Worm (Caenorhabditis elegans): Measurements from ENCODE around the gene ugt-18.
A peak's percentile ranks its signal among the peaks of the same experiment; 100 is the strongest.

ugt-18 gene

DNA sequence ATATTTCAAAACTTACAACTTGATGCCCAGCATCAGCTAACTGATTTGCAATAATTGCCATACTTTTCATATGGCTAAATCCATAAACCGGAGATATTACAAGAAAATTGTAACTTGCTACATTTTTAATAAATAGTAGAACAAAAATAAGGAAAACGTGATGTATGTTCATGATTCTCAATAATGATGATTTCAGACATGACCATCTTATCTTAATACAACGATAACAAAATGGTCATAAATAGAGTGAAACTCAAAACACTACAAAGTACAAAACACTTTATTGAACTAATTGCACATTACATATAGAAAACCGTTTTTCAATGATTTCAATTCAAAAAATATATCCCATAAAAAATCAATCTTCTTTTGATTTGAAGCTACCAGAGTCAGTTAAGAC lies 27.3 kb upstream of the ugt-18 start, which contains the start of gene ugt-5:
Gene ugt-5, minus strand, starts transcription at position 214 of the 400 bp plus-strand sequence.
- TF ChIP-seq dpl-1 (GFP tag; optimal IDR thresholded peaks at IDR 0.05), result no peak
- TF ChIP-seq hlh-30 (tag; optimal IDR thresholded peaks at IDR 0.05; ENCODE audit: insufficient read depth), result peak; percentile 44
- TF ChIP-seq daf-16 (GFP tag; optimal IDR thresholded peaks at IDR 0.05), result no peak
- TF ChIP-seq daf-16 (tag; optimal IDR thresholded peaks at IDR 0.05), result peak; percentile 82
- TF ChIP-seq ceh-28 (tag; optimal IDR thresholded peaks at IDR 0.05), result no peak
- no peak for TF ChIP-seq fos-1 (tag; optimal IDR thresholded peaks at IDR 0.05)
- no peak for TF ChIP-seq dmd-9 (GFP tag; IDR thresholded peaks at IDR 0.05)
- no peak for TF ChIP-seq spr-1 (tag; optimal IDR thresholded peaks at IDR 0.05)
- TF ChIP-seq dve-1 (tag; optimal IDR thresholded peaks at IDR 0.05; ENCODE audit: insufficient read depth), result peak; percentile 34
- no peak for TF ChIP-seq lin-1 (GFP tag; IDR thresholded peaks at IDR 0.05)
- no peak for TF ChIP-seq daf-8 (GFP tag; IDR thresholded peaks at IDR 0.05)
- TF ChIP-seq dmd-8 (GFP tag; IDR thresholded peaks at IDR 0.05), result no peak
- peak; percentile 18 for TF ChIP-seq nhr-77 (tag; optimal IDR thresholded peaks at IDR 0.05)
- no peak for TF ChIP-seq mes-2 (tag; optimal IDR thresholded peaks at IDR 0.05; ENCODE audit: poor library complexity, severe bottlenecking)
- TF ChIP-seq pqm-1 (tag; optimal IDR thresholded peaks at IDR 0.05), result peak; percentile 24
- peak; percentile 76 for TF ChIP-seq nhr-28 (tag; optimal IDR thresholded peaks at IDR 0.05)
- TF ChIP-seq Y5F2A.4 (GFP tag; optimal IDR thresholded peaks at IDR 0.05), result no peak
- TF ChIP-seq nhr-42 (GFP tag; IDR thresholded peaks at IDR 0.05), result no peak
- no peak for TF ChIP-seq madf-5 (GFP tag; IDR thresholded peaks at IDR 0.05)
- TF ChIP-seq daf-19 (GFP tag; conservative IDR thresholded peaks at IDR 0.05), result no peak
- TF ChIP-seq mep-1 (tag; optimal IDR thresholded peaks at IDR 0.05), result no peak
- peak; percentile 20 for TF ChIP-seq hlh-11 (tag; optimal IDR thresholded peaks at IDR 0.05)

DNA sequence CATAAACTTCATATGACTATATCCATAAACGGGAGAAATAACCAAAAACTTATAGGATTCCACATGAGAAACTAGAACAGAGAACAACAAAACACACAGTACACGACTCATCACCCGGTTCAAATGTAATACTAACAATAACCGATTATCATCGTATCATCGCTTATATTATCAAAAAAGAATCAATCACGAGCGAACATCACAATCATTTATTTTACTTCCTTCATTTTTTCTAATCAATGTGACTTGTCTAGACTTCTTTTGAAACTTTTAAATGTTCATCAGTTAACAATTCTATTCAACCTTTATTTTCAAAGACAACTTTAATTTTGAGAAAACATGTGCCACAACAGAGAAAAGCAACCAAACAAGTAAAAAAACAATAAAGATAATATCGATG lies 24.9 kb upstream of the ugt-18 start, which contains the start of gene ugt-4:
Gene ugt-4, minus strand, starts transcription at position 141 of the 400 bp plus-strand sequence.
- TF ChIP-seq hlh-11 (tag; optimal IDR thresholded peaks at IDR 0.05) (peak; percentile 65), php-3 (GFP tag; IDR thresholded peaks at IDR 0.05) (0 out of 2 replicates have a peak, but pooled peaks have one; percentile 6), pqm-1 (tag; optimal IDR thresholded peaks at IDR 0.05) (peak; percentile 49), hlh-30 (tag; optimal IDR thresholded peaks at IDR 0.05; ENCODE audit: insufficient read depth) (peak; percentile 65), daf-16 (GFP tag; optimal IDR thresholded peaks at IDR 0.05) (no peak), daf-16 (tag; optimal IDR thresholded peaks at IDR 0.05) (peak; percentile 35), jun-1 (tag; optimal IDR thresholded peaks at IDR 0.05) (no peak), nhr-41 (GFP tag; IDR thresholded peaks at IDR 0.05) (no peak), dve-1 (tag; optimal IDR thresholded peaks at IDR 0.05; ENCODE audit: insufficient read depth) (peak; percentile 67), dmd-6 (GFP tag; IDR thresholded peaks at IDR 0.05) (peak; percentile 61; the same call in 1 of the 2 replicates), nhr-28 (tag; optimal IDR thresholded peaks at IDR 0.05) (peak; percentile 75), nhr-77 (tag; optimal IDR thresholded peaks at IDR 0.05) (peak; percentile 53), T20F7.1 (GFP tag; optimal IDR thresholded peaks at IDR 0.05) (peak; percentile 52), mep-1 (tag; optimal IDR thresholded peaks at IDR 0.05) (no peak), nhr-237 (tag; optimal IDR thresholded peaks at IDR 0.05) (no peak), unc-39 (tag; optimal IDR thresholded peaks at IDR 0.05) (no peak), dpl-1 (GFP tag; optimal IDR thresholded peaks at IDR 0.05) (no peak), unc-62 (GFP tag; optimal IDR thresholded peaks at IDR 0.05 in 1 of 2) (peak in 1 of 2 experiments; percentile 80), unc-62 (tag; optimal IDR thresholded peaks at IDR 0.05) (no peak), lin-15B (tag; optimal IDR thresholded peaks at IDR 0.05) (no peak), fkh-10 (GFP tag; optimal IDR thresholded peaks at IDR 0.05) (no peak), hif-1 (tag; optimal IDR thresholded peaks at IDR 0.05) (no peak)

DNA sequence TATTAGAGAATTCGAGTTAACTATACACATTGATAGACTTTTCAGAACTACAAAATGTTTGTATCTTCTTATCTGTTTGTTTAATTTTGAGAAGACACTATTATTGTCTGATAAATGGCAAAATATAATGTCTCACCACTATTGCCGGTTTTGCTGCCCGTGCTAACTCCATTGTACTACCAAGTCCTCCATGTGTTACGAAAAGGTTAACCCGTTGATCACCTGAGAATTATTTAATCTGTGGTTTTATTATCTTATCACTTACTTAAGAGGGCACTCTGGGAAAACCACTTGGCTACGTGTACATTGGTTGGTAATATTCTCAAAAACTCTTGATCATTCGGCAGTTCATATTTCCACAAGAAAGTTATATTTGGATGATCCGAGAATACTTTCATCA lies 24.1 kb upstream of the ugt-18 start:
- TF ChIP-seq rbr-2 (tag; optimal IDR thresholded peaks at IDR 0.05) (no peak), zfp-3 (GFP tag; conservative IDR thresholded peaks at IDR 0.05) (no peak), Y48G9A.11 (GFP tag; IDR thresholded peaks at IDR 0.05) (no peak), nhr-41 (GFP tag; IDR thresholded peaks at IDR 0.05) (no peak), skn-1 (tag; optimal IDR thresholded peaks at IDR 0.05) (no peak), dmd-8 (GFP tag; IDR thresholded peaks at IDR 0.05) (no peak), tra-1 (GFP tag; IDR thresholded peaks at IDR 0.05) (no peak), daf-16 (GFP tag; optimal IDR thresholded peaks at IDR 0.05) (no peak), daf-16 (tag; optimal IDR thresholded peaks at IDR 0.05) (no peak), dve-1 (tag; optimal IDR thresholded peaks at IDR 0.05; ENCODE audit: insufficient read depth) (peak; percentile 38), hlh-11 (tag; optimal IDR thresholded peaks at IDR 0.05) (peak; percentile 34), nhr-102 (tag; optimal IDR thresholded peaks at IDR 0.05) (no peak), F49E8.2 (tag; optimal IDR thresholded peaks at IDR 0.05; ENCODE audit: borderline replicate concordance) (no peak), nhr-28 (tag; optimal IDR thresholded peaks at IDR 0.05) (peak; percentile 29), lsy-2 (tag; optimal IDR thresholded peaks at IDR 0.05) (no peak), unc-130 (GFP tag; optimal IDR thresholded peaks at IDR 0.05) (no peak), duxl-1 (tag; optimal IDR thresholded peaks at IDR 0.05; ENCODE audit: poor library complexity) (no peak)

Measured in whole organism, L4 larva.